Worm (Caenorhabditis elegans) whole organism, L4 larva: ENCODE results near the gene Y57G11C.43.
"Not testable (repeated sequence)": the region's sequence is repeated elsewhere in the genome, so short reads cannot be mapped to it uniquely, and the experiment has no call there.

Experiments
- F10B5.3 ChIP-seq: sonication (generic microtip); optimal IDR thresholded peaks from 2 replicates; lab custom pipeline; 2016; ENCODE audit warnings: mild to moderate bottlenecking, missing genetic modification characterization, missing compliant biosample characterization
- F49E8.2 ChIP-seq: sonication (generic microtip); optimal IDR thresholded peaks from 2 replicates; lab custom pipeline; 2016; ENCODE audit warnings: missing compliant biosample characterization, mild to moderate bottlenecking, missing genetic modification characterization, borderline replicate concordance
- R02D3.7 ChIP-seq: fragments of 150-350 bp; sonication (generic microtip); optimal IDR thresholded peaks from 3 replicates; lab custom pipeline; 2014; ENCODE audit warnings: missing biosample characterization, missing genetic modification characterization
- Y105C5A.15 ChIP-seq: fragments of 200-800 bp; sonication (Bioruptor generic); IDR thresholded peaks from 2 replicates; pipeline ENCODE4 v1.3.6; 2022; ENCODE audit warnings: missing genetic modification characterization, missing compliant biosample characterization
- Y5F2A.4 ChIP-seq: fragments of 200-800 bp; sonication (Bioruptor generic); optimal IDR thresholded peaks from 2 replicates; lab custom pipeline; 2018; ENCODE audit warnings: mild to moderate bottlenecking, missing genetic modification characterization, missing compliant biosample characterization
- aha-1 ChIP-seq: fragments of 150-350 bp; peaks from one replicate; lab custom pipeline; 2014; ENCODE audit warnings: missing biosample characterization, missing genetic modification characterization
- attf-4 ChIP-seq: sonication (generic microtip); optimal IDR thresholded peaks from 3 replicates; lab custom pipeline; 2017; ENCODE audit warnings: missing biosample characterization, missing genetic modification characterization
- ceh-32 ChIP-seq: sonication (generic microtip); optimal IDR thresholded peaks from 2 replicates; lab custom pipeline; 2016; ENCODE audit warnings: mild to moderate bottlenecking, missing genetic modification characterization, missing compliant biosample characterization; ENCODE audit not compliant: poor library complexity
- daf-8 ChIP-seq: fragments of 200-800 bp; sonication (Bioruptor generic); IDR thresholded peaks from 2 replicates; pipeline ENCODE4 v1.3.6; 2022; ENCODE audit warnings: missing genetic modification characterization, missing compliant biosample characterization
- egl-27 ChIP-seq: sonication (generic microtip); optimal IDR thresholded peaks from 3 replicates; lab custom pipeline; 2017; ENCODE audit warnings: missing biosample characterization, missing genetic modification reagents, missing genetic modification characterization
- fkh-10 ChIP-seq: fragments of 150-350 bp; optimal IDR thresholded peaks from 2 replicates; lab custom pipeline; 2014; ENCODE audit warnings: missing biosample characterization, missing genetic modification reagents, missing genetic modification characterization
- jun-1 ChIP-seq: fragments of 150-350 bp; optimal IDR thresholded peaks from 2 replicates; lab custom pipeline; 2014; ENCODE audit warnings: missing biosample characterization, missing genetic modification reagents, missing genetic modification characterization
- lin-38 ChIP-seq: fragments of 200-800 bp; sonication (Bioruptor generic); IDR thresholded peaks from 2 replicates; pipeline ENCODE4 v1.3.6; 2022; ENCODE audit warnings: missing genetic modification reagents, missing genetic modification characterization, missing compliant biosample characterization
- lir-3 ChIP-seq: sonication (generic microtip); optimal IDR thresholded peaks from 2 replicates; lab custom pipeline; 2016; ENCODE audit warnings: mild to moderate bottlenecking, missing genetic modification characterization, missing compliant biosample characterization
- mes-2 ChIP-seq: sonication (generic microtip); optimal IDR thresholded peaks from 2 replicates; lab custom pipeline; 2016; ENCODE audit warnings: missing genotype, mild to moderate bottlenecking, missing genetic modification characterization, missing compliant biosample characterization; ENCODE audit not compliant: poor library complexity, severe bottlenecking
- mxl-2 ChIP-seq: fragments of 200-800 bp; sonication (Bioruptor generic); conservative IDR thresholded peaks from 2 replicates; pipeline ENCODE4 v1.3.6; 2022; ENCODE audit warnings: missing genetic modification reagents, missing genetic modification characterization, missing compliant biosample characterization
- nhr-102 ChIP-seq: sonication (generic microtip); optimal IDR thresholded peaks from 2 replicates; lab custom pipeline; 2016; ENCODE audit warnings: mild to moderate bottlenecking, missing genetic modification characterization, moderate library complexity, missing compliant biosample characterization
- nhr-237 ChIP-seq: sonication (generic microtip); optimal IDR thresholded peaks from 2 replicates; lab custom pipeline; 2017; ENCODE audit warnings: missing biosample characterization, missing genetic modification characterization
- nhr-41 ChIP-seq: fragments of 200-800 bp; sonication (Bioruptor generic); IDR thresholded peaks from 2 replicates; pipeline ENCODE4 v1.3.6; 2022; ENCODE audit warnings: missing genetic modification reagents, missing genetic modification characterization, missing compliant biosample characterization
- nhr-77 ChIP-seq: fragments of 150-350 bp; optimal IDR thresholded peaks from 2 replicates; lab custom pipeline; 2014; ENCODE audit warnings: missing biosample characterization, missing genetic modification characterization
- php-3 ChIP-seq: fragments of 200-800 bp; sonication (Bioruptor generic); IDR thresholded peaks from 2 replicates; pipeline ENCODE4 v1.3.6; 2022; ENCODE audit warnings: missing genetic modification reagents, missing genetic modification characterization, missing compliant biosample characterization
- pqm-1 ChIP-seq: sonication (generic microtip); optimal IDR thresholded peaks from 2 replicates; lab custom pipeline; 2017; ENCODE audit warnings: missing biosample characterization, missing genetic modification characterization
- set-16 ChIP-seq: fragments of 200-800 bp; sonication (Bioruptor generic); IDR thresholded peaks from 2 replicates; pipeline ENCODE4 v1.3.6; 2022; ENCODE audit warnings: missing genetic modification reagents, missing genetic modification characterization, missing compliant biosample characterization
- snpc-1.2 ChIP-seq: fragments of 200-800 bp; sonication (Bioruptor generic); IDR thresholded peaks from 2 replicates; pipeline ENCODE4 v1.3.6; 2022; ENCODE audit warnings: missing genetic modification reagents, missing genetic modification characterization, missing compliant biosample characterization
- tra-1 ChIP-seq: fragments of 200-800 bp; sonication (Bioruptor generic); IDR thresholded peaks from 2 replicates; pipeline ENCODE4 v1.3.6; 2022; ENCODE audit warnings: missing genetic modification reagents, missing genetic modification characterization, missing compliant biosample characterization
- unc-39 ChIP-seq: sonication (generic microtip); optimal IDR thresholded peaks from 2 replicates; lab custom pipeline; 2017; ENCODE audit warnings: missing biosample characterization, missing genetic modification characterization
- vab-7 ChIP-seq: fragments of 200-800 bp; sonication (Bioruptor generic); IDR thresholded peaks from 2 replicates; pipeline ENCODE4 v1.3.6; 2022; ENCODE audit warnings: missing genetic modification reagents, missing genetic modification characterization, missing compliant biosample characterization
- zip-11 ChIP-seq: fragments of 200-800 bp; sonication (Bioruptor generic); IDR thresholded peaks from 2 replicates; pipeline ENCODE4 v1.3.6; 2022; ENCODE audit warnings: missing genetic modification characterization, missing compliant biosample characterization
- zip-2 ChIP-seq: fragments of 150-350 bp; optimal IDR thresholded peaks from 2 replicates; lab custom pipeline; 2014; ENCODE audit warnings: missing biosample characterization, missing genetic modification characterization

The Y57G11C.43 gene

ce11 chrIV:14773280-14774071 lies 4.2 kb downstream of the Y57G11C.43 start, which contains the start of gene Y57G11C.36:
TSS of gene Y57G11C.36 (minus strand) at chrIV:14773781.
- TF ChIP-seq snpc-1.2 (GFP tag; lab: Robert Waterston, UW): 0 out of 2 replicates have a peak, but pooled peaks have one; percentile 26
- TF ChIP-seq zip-2 (tag; lab: Kevin White, UChicago): no peak
- peak; percentile 79 for TF ChIP-seq set-16
- TF ChIP-seq, all 104 proteins: peak for 2

ce11 chrIV:14774454-14774853 lies 5.2 kb downstream of the Y57G11C.43 start, which contains the start of gene Y57G11C.51:
TSS of gene Y57G11C.51 (minus strand) at chrIV:14774554.
- not testable (repeated sequence) for TF ChIP-seq fkh-10 (GFP tag; lab: Kevin White, UChicago); mxl-2; attf-4 (tag; lab: Kevin White, UChicago)

ce11 chrIV:14780566-14780965 lies 11.3 kb downstream of the Y57G11C.43 start:
- TF ChIP-seq F49E8.2 (tag; lab: Kevin White, UChicago): peak; percentile 66

- TF ChIP-seq mes-2 (no peak), daf-8 (GFP tag; lab: Robert Waterston, UW) (no peak), lin-38 (GFP tag; lab: Robert Waterston, UW) (no peak), nhr-102 (no peak), mxl-2 (no peak), pqm-1 (tag; lab: Kevin White, UChicago) (no peak), nhr-237 (tag; lab: Kevin White, UChicago) (no peak), vab-7 (no peak), egl-27 (tag; lab: Kevin White, UChicago) (no peak), tra-1 (no peak), unc-39 (tag; lab: Kevin White, UChicago) (no peak), R02D3.7 (tag; lab: Kevin White, UChicago) (no peak), Y105C5A.15 (GFP tag; lab: Robert Waterston, UW) (no peak), php-3 (GFP tag; lab: Robert Waterston, UW) (no peak)
These were observed 12.3 kb downstream of the Y57G11C.43 start, which contains the start of gene Y57G11C.8 for ce11 chrIV:14781537-14781936. TSS of gene Y57G11C.8 (plus strand) at chrIV:14781837.

ce11 chrIV:14782211-14782610 lies 13.0 kb downstream of the Y57G11C.43 start, which contains the start of gene Y57G11C.1130:
TSS of gene Y57G11C.1130 (plus strand) at chrIV:14782511.
- TF ChIP-seq nhr-77 (no peak), ceh-32 (no peak), unc-39 (tag; lab: Kevin White, UChicago) (no peak), lir-3 (tag; lab: Kevin White, UChicago) (no peak), jun-1 (tag; lab: Kevin White, UChicago) (no peak), nhr-41 (GFP tag; lab: Robert Waterston, UW) (no peak), zip-11 (GFP tag; lab: Robert Waterston, UW) (no peak), F10B5.3 (tag; lab: Kevin White, UChicago) (no peak)
- TF ChIP-seq, all 104 proteins: peak for 0

- TF ChIP-seq aha-1 (tag; lab: Kevin White, UChicago) (peak; percentile 93), Y5F2A.4 (no peak)
These were observed 15.2 kb downstream of the Y57G11C.43 start, which contains the start of gene nlp-56 for ce11 chrIV:14784481-14784880. TSS of gene nlp-56 (minus strand) at chrIV:14784737.
